Worm (Caenorhabditis elegans) whole organism, late embryonic: ENCODE results near the gene T10D4.11.

ENCODE experiments used
- ama-1 ChIP-seq: fragments of 150-350 bp; optimal IDR thresholded peaks from 2 replicates; lab custom pipeline; 2014
- ceh-14 ChIP-seq: sonication (generic microtip); optimal IDR thresholded peaks from 2 replicates; lab custom pipeline; 2016; ENCODE audit warnings: missing genotype, missing genetic modification characterization, missing compliant biosample characterization
- nfya-1 ChIP-seq: sonication (generic microtip); optimal IDR thresholded peaks from 2 replicates; lab custom pipeline; 2017; ENCODE audit warnings: missing genetic modification characterization, mild to moderate bottlenecking, missing compliant biosample characterization, antibody characterized with exemption, moderate library complexity
- nhr-11 ChIP-seq: fragments of 150-350 bp; optimal IDR thresholded peaks from 2 replicates; lab custom pipeline; 2014; ENCODE audit warnings: missing biosample characterization, missing genetic modification characterization
- pha-2 ChIP-seq: sonication (generic microtip); optimal IDR thresholded peaks from 2 replicates; lab custom pipeline; 2017; ENCODE audit warnings: mild to moderate bottlenecking, missing genetic modification characterization, missing compliant biosample characterization

DNA sequence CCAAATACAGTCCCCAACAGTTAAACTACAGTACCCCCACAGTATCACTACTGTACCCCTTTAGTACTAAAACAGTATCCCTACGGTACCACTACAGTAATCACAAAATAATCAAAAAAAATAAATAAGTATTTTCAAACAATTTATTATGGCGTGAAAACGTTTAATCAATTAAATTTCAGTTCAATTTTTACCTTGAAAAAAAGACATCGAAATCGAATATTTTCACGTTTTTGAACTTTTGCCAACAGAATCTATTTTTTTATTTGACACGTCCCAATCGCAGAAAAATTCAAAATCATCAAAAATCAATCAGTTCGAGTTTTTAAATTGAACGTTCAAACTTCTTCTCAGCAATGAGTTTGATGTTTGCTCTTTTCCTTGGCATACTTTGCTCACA lies 35.5 kb downstream of the T10D4.11 start, which contains the start of gene clec-123:
- TF ChIP-seq ceh-14 (tag; lab: Kevin White, UChicago) (no peak), nfya-1 (no peak), nhr-11 (tag; lab: Kevin White, UChicago) (no peak), pha-2 (tag; lab: Kevin White, UChicago) (no peak), ama-1 (lab: Kevin White, UChicago) (no peak)
